Worm (Caenorhabditis elegans) whole organism, midembryonic: ENCODE measurements around the gene ceh-54.

Experiments used
- T22C8.4 ChIP-seq: fragments of 200-800 bp; sonication (Bioruptor generic); IDR thresholded peaks from 2 replicates; pipeline ENCODE4 v1.3.6; 2022; ENCODE audit warnings: missing genetic modification characterization, missing compliant biosample characterization
- cog-1 ChIP-seq: sonication (generic microtip); optimal IDR thresholded peaks from 2 replicates; lab custom pipeline; 2016; ENCODE audit warnings: missing genetic modification characterization, missing compliant biosample characterization
- flt-1 ChIP-seq: fragments of 200-800 bp; sonication (Bioruptor generic); IDR thresholded peaks from 2 replicates; pipeline ENCODE4 v1.3.6; 2022; ENCODE audit warnings: missing genetic modification characterization, missing compliant biosample characterization
- klf-2 ChIP-seq: fragments of 200-800 bp; sonication (Bioruptor generic); conservative IDR thresholded peaks from 2 replicates; pipeline ENCODE4 v1.3.6; 2022; ENCODE audit warnings: missing genetic modification reagents, missing genetic modification characterization, missing compliant biosample characterization
- med-1 ChIP-seq: sonication (generic microtip); optimal IDR thresholded peaks from 2 replicates; lab custom pipeline; 2017; ENCODE audit warnings: missing genetic modification characterization, mild to moderate bottlenecking, missing compliant biosample characterization, antibody characterized with exemption, missing genetic modification reagents; ENCODE audit not compliant: insufficient read depth
- ref-1 ChIP-seq: fragments of 200-800 bp; sonication (Bioruptor generic); conservative IDR thresholded peaks from 2 replicates; pipeline ENCODE4 v1.3.6; 2022; ENCODE audit warnings: missing genetic modification reagents, missing genetic modification characterization, missing compliant biosample characterization
- tab-1 ChIP-seq: fragments of 200-800 bp; sonication (Bioruptor generic); IDR thresholded peaks from 2 replicates; pipeline ENCODE4 v1.3.6; 2022; ENCODE audit warnings: missing genetic modification characterization, missing compliant biosample characterization
- ztf-23 ChIP-seq: fragments of 200-800 bp; sonication (Bioruptor generic); IDR thresholded peaks from 2 replicates; pipeline ENCODE4 v1.3.6; 2022; ENCODE audit warnings: missing genetic modification reagents, missing genetic modification characterization, missing compliant biosample characterization
- ztf-29 ChIP-seq: fragments of 200-800 bp; sonication (Bioruptor generic); IDR thresholded peaks from 2 replicates; pipeline ENCODE4 v1.3.6; 2022; ENCODE audit warnings: missing genetic modification reagents, missing genetic modification characterization, missing compliant biosample characterization

The ceh-54 gene

ce11 chrX:6219892-6220291 is 25.9 kb upstream of the ceh-54 start:
- TF ChIP-seq klf-2 (GFP tag; lab: Robert Waterston, UW) (peak; percentile 60; the same call in 1 of the 2 replicates), med-1 (GFP tag; lab: Kevin White, UChicago) (no peak), ref-1 (GFP tag; lab: Robert Waterston, UW) (0 out of 2 replicates have a peak, but pooled peaks have one; percentile 54), ztf-29 (GFP tag; lab: Robert Waterston, UW) (peak; percentile 46), ztf-23 (GFP tag; lab: Robert Waterston, UW) (peak; percentile 80), T22C8.4 (peak; percentile 38; the same call in 1 of the 2 replicates), cog-1 (no peak), tab-1 (GFP tag; lab: Robert Waterston, UW) (peak; percentile 77), flt-1 (GFP tag; lab: Robert Waterston, UW) (peak; percentile 89)

DNA sequence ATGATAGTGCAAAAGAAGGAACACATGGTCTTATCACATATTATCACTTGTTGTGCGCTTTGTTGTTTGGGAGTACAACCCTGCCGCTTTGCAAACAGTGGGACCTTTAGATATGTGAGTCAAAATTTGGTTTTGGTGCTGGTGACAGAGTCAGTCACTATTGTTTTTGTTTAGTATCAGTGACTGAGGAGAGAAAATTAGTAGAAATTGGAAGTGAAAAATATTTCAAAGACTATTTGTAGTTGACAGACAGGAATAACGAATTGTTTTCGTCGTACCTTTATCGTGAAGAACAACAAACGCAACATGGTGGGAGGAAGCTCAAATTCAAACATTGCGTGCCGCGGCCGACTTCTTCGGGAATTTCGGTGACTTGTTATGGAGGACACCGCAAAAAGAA is 22.5 kb upstream of the ceh-54 start, which contains the start of gene lrch-1:
Gene lrch-1, minus strand, starts transcription at position 101 of the 400 bp plus-strand sequence.
- TF ChIP-seq ztf-23 (GFP tag; lab: Robert Waterston, UW) (no peak), med-1 (GFP tag; lab: Kevin White, UChicago) (no peak), ztf-29 (GFP tag; lab: Robert Waterston, UW) (no peak), T22C8.4 (no peak), tab-1 (GFP tag; lab: Robert Waterston, UW) (no peak), klf-2 (GFP tag; lab: Robert Waterston, UW) (no peak), ref-1 (GFP tag; lab: Robert Waterston, UW) (no peak), cog-1 (no peak), flt-1 (GFP tag; lab: Robert Waterston, UW) (no peak)

DNA sequence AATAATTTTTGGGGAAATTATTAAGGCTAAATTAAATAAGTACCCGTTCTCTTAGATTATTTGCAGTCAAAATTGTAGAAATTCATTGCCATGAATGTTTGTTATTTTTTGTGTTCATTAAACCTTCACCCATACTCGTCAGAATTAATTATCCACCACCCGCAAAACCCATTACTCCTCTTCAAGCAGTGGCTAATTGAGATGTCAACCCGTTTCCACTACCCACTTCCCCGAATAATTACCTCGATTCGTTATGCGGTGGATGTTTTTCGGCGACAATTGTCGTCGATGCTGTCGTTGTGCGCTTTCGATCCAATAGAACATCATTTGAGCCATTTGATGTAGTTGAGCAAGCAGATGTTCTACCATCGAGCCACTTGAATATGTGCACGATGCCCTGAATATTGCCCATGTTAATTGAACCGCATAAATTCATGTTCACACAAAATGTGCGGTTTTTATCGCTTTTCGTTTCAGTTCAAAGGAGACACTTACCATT is 17.3 kb upstream of the ceh-54 start:
- TF ChIP-seq tab-1 (GFP tag; lab: Robert Waterston, UW): no peak; the same call in 1 of the 2 replicates
- no peak for TF ChIP-seq med-1 (GFP tag; lab: Kevin White, UChicago)
- TF ChIP-seq flt-1 (GFP tag; lab: Robert Waterston, UW): no peak
- no peak for TF ChIP-seq ztf-23 (GFP tag; lab: Robert Waterston, UW)
- no peak for TF ChIP-seq ztf-29 (GFP tag; lab: Robert Waterston, UW)
- no peak for TF ChIP-seq ref-1 (GFP tag; lab: Robert Waterston, UW)
- no peak for TF ChIP-seq klf-2 (GFP tag; lab: Robert Waterston, UW)
- TF ChIP-seq T22C8.4: no peak
- TF ChIP-seq cog-1: no peak

ce11 chrX:6208463-6208862 is 14.4 kb upstream of the ceh-54 start, which contains the start of gene C14F11.7:
Gene C14F11.7, minus strand, starts transcription at chrX:6208563.
- TF ChIP-seq cog-1: no peak
- no peak for TF ChIP-seq med-1 (GFP tag; lab: Kevin White, UChicago)
- TF ChIP-seq flt-1 (GFP tag; lab: Robert Waterston, UW): no peak
- no peak for TF ChIP-seq ref-1 (GFP tag; lab: Robert Waterston, UW)

DNA sequence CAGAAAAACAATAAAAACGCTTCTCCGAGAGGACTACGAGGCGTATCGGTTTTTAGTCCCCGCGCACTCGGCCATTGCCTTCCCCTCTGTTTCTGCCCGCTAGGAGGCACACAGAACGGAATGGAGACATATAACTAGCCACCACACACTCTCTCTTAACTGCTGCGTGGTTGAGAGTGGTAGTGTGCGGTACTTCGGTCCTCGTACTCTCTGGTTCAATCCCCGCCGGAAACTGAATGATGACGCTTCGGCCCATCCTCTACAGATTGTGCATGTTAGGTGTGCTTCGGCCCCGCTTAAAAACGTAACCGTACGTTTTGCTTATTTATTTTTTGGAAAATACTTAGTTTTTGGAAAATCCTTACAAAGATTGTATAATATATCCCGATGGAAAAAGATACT is 13.6 kb upstream of the ceh-54 start, which contains the start of gene T13C5.6:
Gene T13C5.6, minus strand, starts transcription at position 1 of the 402 bp plus-strand sequence.
- TF ChIP-seq flt-1 (GFP tag; lab: Robert Waterston, UW): peak; percentile 98
- TF ChIP-seq med-1 (GFP tag; lab: Kevin White, UChicago): peak; percentile 74
- peak; percentile 93 for TF ChIP-seq ztf-29 (GFP tag; lab: Robert Waterston, UW)
- peak; percentile 94 for TF ChIP-seq cog-1
- peak; percentile 92 for TF ChIP-seq ref-1 (GFP tag; lab: Robert Waterston, UW)
- TF ChIP-seq tab-1 (GFP tag; lab: Robert Waterston, UW): peak; percentile 99
- TF ChIP-seq klf-2 (GFP tag; lab: Robert Waterston, UW): peak; percentile 98
- peak; percentile 97 for TF ChIP-seq ztf-23 (GFP tag; lab: Robert Waterston, UW)
- TF ChIP-seq T22C8.4: peak; percentile 95

DNA sequence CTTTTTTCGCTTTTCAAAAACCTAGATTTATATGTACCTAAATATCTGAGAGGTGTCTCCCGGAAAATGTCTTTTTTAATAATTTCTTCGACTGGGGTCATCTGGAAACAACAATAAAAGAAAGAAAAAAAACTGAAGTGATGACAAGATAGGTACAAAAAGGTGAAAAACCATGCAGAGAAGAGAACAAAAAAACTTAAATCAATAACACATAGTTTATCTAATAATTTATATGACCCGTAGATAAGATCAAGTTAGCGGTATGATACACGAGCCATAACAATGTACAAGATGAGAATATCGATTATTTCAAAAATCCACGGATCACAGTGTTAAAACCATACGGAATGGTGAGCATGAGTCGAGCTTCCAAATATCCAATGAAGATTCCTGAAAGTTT is 12.3 kb upstream of the ceh-54 start, which contains the start of gene mtp-18:
Gene mtp-18, minus strand, starts transcription at position 101 of the 400 bp plus-strand sequence.
- TF ChIP-seq klf-2 (GFP tag; lab: Robert Waterston, UW) (no peak), flt-1 (GFP tag; lab: Robert Waterston, UW) (no peak), T22C8.4 (no peak), ztf-23 (GFP tag; lab: Robert Waterston, UW) (no peak), ref-1 (GFP tag; lab: Robert Waterston, UW) (no peak), ztf-29 (GFP tag; lab: Robert Waterston, UW) (no peak), tab-1 (GFP tag; lab: Robert Waterston, UW) (no peak), cog-1 (no peak), med-1 (GFP tag; lab: Kevin White, UChicago) (no peak)

DNA sequence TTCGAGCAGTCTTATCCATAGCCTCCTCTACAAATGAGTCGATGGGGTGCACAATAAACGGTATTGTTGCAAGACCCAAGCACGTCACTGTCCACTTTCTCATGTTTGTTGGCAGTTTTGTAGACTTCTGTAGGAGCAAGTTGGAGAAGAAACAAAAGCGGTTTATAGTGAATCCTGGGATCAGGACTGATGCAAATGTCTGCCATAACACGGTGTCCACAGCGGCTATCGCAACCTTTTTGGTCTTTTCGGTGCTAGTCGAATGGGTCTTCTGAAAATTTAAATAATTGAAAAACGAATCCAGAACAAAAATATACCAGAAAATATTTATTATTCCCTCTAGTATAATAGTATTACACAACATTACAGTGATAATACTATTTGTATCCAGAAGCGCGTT is 11.3 kb upstream of the ceh-54 start:
- TF ChIP-seq T22C8.4 (no peak), tab-1 (GFP tag; lab: Robert Waterston, UW) (no peak), med-1 (GFP tag; lab: Kevin White, UChicago) (no peak), ztf-29 (GFP tag; lab: Robert Waterston, UW) (no peak), ref-1 (GFP tag; lab: Robert Waterston, UW) (no peak), klf-2 (GFP tag; lab: Robert Waterston, UW) (no peak), flt-1 (GFP tag; lab: Robert Waterston, UW) (no peak), ztf-23 (GFP tag; lab: Robert Waterston, UW) (no peak), cog-1 (no peak)

ce11 chrX:6204696-6205232 is 10.7 kb upstream of the ceh-54 start, which contains the start of gene bca-1:
Gene bca-1, minus strand, starts transcription at chrX:6204746.
- no peak for TF ChIP-seq ztf-29 (GFP tag; lab: Robert Waterston, UW)
- no peak for TF ChIP-seq tab-1 (GFP tag; lab: Robert Waterston, UW)
- no peak for TF ChIP-seq med-1 (GFP tag; lab: Kevin White, UChicago)
- TF ChIP-seq T22C8.4: no peak

DNA sequence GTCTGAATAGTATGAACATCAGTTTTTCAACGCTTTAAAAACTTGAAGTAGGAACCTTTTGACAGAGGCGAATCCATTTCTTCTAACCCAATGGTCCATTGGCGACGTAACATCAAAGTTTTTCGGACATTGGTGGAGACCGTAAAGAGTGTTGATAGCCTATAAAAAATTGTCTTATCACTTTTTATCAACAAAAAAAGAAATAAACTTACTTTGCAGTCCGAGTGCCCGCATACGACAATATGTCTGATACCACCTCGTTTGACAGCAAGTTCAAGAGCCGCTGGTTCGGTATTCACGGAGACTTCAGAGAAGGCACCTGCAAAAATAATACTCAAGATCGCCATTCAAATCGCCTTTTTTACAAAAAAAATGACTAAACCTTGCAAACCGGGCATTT is 9.3 kb upstream of the ceh-54 start:
- TF ChIP-seq med-1 (GFP tag; lab: Kevin White, UChicago) (no peak), flt-1 (GFP tag; lab: Robert Waterston, UW) (no peak), cog-1 (no peak), ztf-23 (GFP tag; lab: Robert Waterston, UW) (no peak), ztf-29 (GFP tag; lab: Robert Waterston, UW) (no peak), klf-2 (GFP tag; lab: Robert Waterston, UW) (no peak), T22C8.4 (no peak)
